Worm (Caenorhabditis elegans): Measurements from ENCODE around the gene gna-1.

The gna-1 gene

ce11 chrV:10280112-10280511 is 39.8 kb downstream of the gna-1 start:
- no peak for TF ChIP-seq unc-62 (GFP tag; optimal IDR thresholded peaks at IDR 0.05)

DNA sequence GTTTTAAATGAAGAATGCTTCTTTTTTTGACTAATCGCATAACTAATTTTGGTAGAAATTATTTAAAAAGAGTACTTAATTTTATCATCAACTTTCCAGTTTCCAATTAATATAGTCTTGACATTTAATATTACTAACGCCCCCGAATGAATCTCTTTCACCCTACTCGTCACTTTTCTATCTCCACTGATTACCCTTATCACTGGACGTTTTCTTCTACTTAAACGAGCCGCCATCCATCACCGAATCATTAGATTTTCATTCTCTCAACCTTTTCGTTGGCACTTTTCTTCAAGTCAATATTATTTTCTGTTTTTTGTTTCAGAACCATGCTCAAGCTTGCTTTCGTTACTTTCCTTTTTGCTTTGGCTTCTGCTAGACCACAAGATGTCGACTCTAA is 42.4 kb downstream of the gna-1 start, which contains the start of gene lys-1:
lys-1 (plus strand) TSS at position 326 of the 400 bp plus-strand sequence.
- no peak for TF ChIP-seq unc-62 (GFP tag; optimal IDR thresholded peaks at IDR 0.05)

DNA sequence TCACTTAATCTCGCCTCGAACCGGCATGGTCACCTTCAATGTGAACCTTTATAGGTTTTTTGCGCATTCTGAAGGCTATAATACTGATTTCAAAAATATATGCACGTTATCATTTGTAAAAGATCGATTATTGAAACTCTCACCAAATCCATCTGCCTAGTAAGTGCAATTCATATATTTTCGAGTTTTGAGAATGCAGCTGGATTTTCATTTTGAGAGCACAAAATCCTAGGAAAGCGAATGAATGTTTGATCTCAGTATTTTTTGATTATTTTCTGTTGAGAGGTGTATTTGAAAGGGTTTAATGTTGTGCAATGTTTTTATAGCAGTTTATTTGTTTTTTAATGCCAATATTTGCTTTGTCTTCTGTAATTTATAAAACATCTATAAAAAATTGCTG is 43.9 kb downstream of the gna-1 start:
- no peak for TF ChIP-seq unc-62 (GFP tag; optimal IDR thresholded peaks at IDR 0.05)

DNA sequence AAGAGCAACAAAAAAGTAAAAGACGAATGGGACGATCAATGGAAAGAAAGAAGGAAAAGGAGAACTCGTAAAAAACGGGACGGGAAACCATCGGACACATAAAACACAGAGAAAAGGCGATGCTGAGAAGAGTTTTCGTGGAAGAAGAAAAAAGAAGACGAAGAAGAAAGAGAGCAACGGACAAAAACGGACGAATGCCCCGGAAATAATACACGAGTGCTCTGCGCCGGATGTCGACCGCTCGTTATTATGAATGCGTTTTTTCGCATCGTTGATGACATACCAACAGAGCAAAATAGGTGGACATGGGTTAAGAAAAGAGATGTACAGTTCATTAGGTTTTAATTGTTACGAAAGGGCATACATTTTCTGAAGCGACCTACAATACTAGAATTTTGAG is 44.3 kb downstream of the gna-1 start, which contains the start of gene Y22F5A.11:
Y22F5A.11 (minus strand) TSS at position 28 of the 400 bp plus-strand sequence.
- TF ChIP-seq unc-62 (GFP tag; optimal IDR thresholded peaks at IDR 0.05) = no peak

DNA sequence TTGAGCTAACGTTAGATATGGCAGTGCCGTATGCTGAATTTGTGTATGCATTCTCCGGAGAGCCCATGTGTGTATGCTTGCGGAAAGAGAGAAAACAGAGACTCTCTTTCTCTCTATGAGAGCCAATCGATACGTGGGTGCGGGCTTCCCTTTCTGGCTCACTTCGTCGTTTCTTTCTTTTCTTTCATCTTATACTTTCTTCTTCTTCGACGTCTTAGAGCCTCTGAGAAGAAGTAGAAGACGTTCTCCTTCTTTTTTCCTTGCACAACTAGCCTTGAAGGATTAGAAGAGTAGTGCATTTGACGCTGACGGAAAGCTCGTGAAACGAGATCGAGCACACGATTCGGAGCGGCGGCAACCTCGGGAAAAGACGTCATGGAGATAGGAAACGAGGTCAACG is 46.1 kb downstream of the gna-1 start:
- TF ChIP-seq unc-62 (GFP tag; optimal IDR thresholded peaks at IDR 0.05) = no peak

ce11 chrV:10270214-10270613 is 49.7 kb downstream of the gna-1 start, which contains the start of gene ric-4:
TSS of gene ric-4 (minus strand) at chrV:10270314.
- no peak for TF ChIP-seq unc-62 (GFP tag; optimal IDR thresholded peaks at IDR 0.05)
